Worm (Caenorhabditis elegans) whole organism, L1 larva: ENCODE data around the gene F44B9.2.

Source experiments
- ces-1 ChIP-seq: fragments of 150-350 bp; optimal IDR thresholded peaks from 2 replicates; lab custom pipeline; 2014; ENCODE audit warnings: missing biosample characterization, missing genetic modification reagents, missing genetic modification characterization
- egl-27 ChIP-seq, 2 experiments: fragments of 150-350 bp in 1 of 2; sonication (generic microtip); optimal IDR thresholded peaks; 3 replicates each; lab custom pipeline; 2017 to 2018; ENCODE audit warnings: missing biosample characterization in 2 of 2, missing genetic modification characterization in 2 of 2, missing genetic modification reagents in 2 of 2
- elt-2 ChIP-seq: sonication (generic microtip); optimal IDR thresholded peaks from 2 replicates; lab custom pipeline; 2016; ENCODE audit warnings: missing genetic modification characterization, mild to moderate bottlenecking, inconsistent platforms, missing compliant biosample characterization, missing genetic modification reagents
- fos-1 ChIP-seq: fragments of 150-350 bp; optimal IDR thresholded peaks from 2 replicates; lab custom pipeline; 2014; ENCODE audit warnings: missing biosample characterization, missing genetic modification characterization
- irx-1 ChIP-seq: sonication (generic microtip); optimal IDR thresholded peaks from 2 replicates; lab custom pipeline; 2016; ENCODE audit warnings: missing genetic modification characterization, missing compliant biosample characterization
- lin-35 ChIP-seq, 2 experiments: fragments of 150-350 bp; optimal IDR thresholded peaks; 2 replicates each; lab custom pipeline; 2014; ENCODE audit warnings: missing biosample characterization in 2 of 2, missing genetic modification characterization in 2 of 2, missing genetic modification reagents in 2 of 2
- mab-9 ChIP-seq: fragments of 200-800 bp; sonication (Bioruptor generic); IDR thresholded peaks from 2 replicates; pipeline ENCODE4 v1.3.6; 2022; ENCODE audit warnings: missing genetic modification reagents, missing genetic modification characterization, missing compliant biosample characterization
- nhr-12 ChIP-seq: sonication (generic microtip); optimal IDR thresholded peaks from 2 replicates; lab custom pipeline; 2017; ENCODE audit warnings: missing biosample characterization, missing genetic modification characterization
- nhr-237 ChIP-seq: fragments of 150-350 bp; optimal IDR thresholded peaks from 2 replicates; lab custom pipeline; 2014; ENCODE audit warnings: missing biosample characterization, missing genetic modification characterization
- nhr-76 ChIP-seq: sonication (generic microtip); optimal IDR thresholded peaks from 2 replicates; lab custom pipeline; 2017; ENCODE audit warnings: missing biosample characterization, missing genetic modification characterization
- pax-3 ChIP-seq: fragments of 200-800 bp; sonication (Bioruptor generic); optimal IDR thresholded peaks from 2 replicates; lab custom pipeline; 2018; ENCODE audit warnings: mild to moderate bottlenecking, missing genetic modification characterization, moderate library complexity, missing compliant biosample characterization
- snpc-4 ChIP-seq: fragments of 150-350 bp; optimal IDR thresholded peaks from 2 replicates; lab custom pipeline; 2014; ENCODE audit warnings: missing biosample characterization, missing genetic modification characterization
- unc-130 ChIP-seq: fragments of 150-350 bp; optimal IDR thresholded peaks from 2 replicates; lab custom pipeline; 2017; ENCODE audit warnings: missing biosample characterization, missing genetic modification characterization, inconsistent platforms
- unc-30 ChIP-seq: sonication (generic microtip); optimal IDR thresholded peaks from 2 replicates; lab custom pipeline; 2017; ENCODE audit warnings: missing biosample characterization, missing genetic modification characterization

ce11 chrIII:7973968-7974607, 48.2 kb upstream of the F44B9.2 start:
- TF ChIP-seq nhr-76 (tag; lab: Kevin White, UChicago) (no peak), lin-35 (GFP tag; optimal IDR thresholded peaks at IDR 0.05; lab: Kevin White, UChicago) (peak in 1 of 2 experiments; percentile 39), fos-1 (no peak), nhr-12 (tag; lab: Kevin White, UChicago) (no peak), ces-1 (GFP tag; lab: Kevin White, UChicago) (no peak), nhr-237 (tag; lab: Kevin White, UChicago) (no peak), elt-2 (peak; percentile 34), snpc-4 (no peak), mab-9 (GFP tag; lab: Robert Waterston, UW) (no peak), irx-1 (tag; lab: Kevin White, UChicago) (no peak), unc-130 (tag; lab: Kevin White, UChicago) (no peak), pax-3 (tag; lab: Kevin White, UChicago) (no peak), egl-27 (tag; optimal IDR thresholded peaks at IDR 0.05; lab: Kevin White, UChicago) (no peak), unc-30 (tag; lab: Kevin White, UChicago) (no peak)
